ENCODE assay signal across 2 worm cellular contexts in genomic region chrII:13903482-13903881, ce11.
TF ChIP-seq lines count a peak whose summit lies in the region.

No protein-coding gene starts in this region.

TF ChIP-seq in whole organism, L1 larva, 84 proteins besides CTCF, POLR2A, EP300 and RAD21 (continued from another document):
- TF ChIP-seq dsc-1 (tag; optimal IDR thresholded peaks at IDR 0.05; lab: Kevin White, UChicago): peak; percentile 26
- peak in 1 of 2 experiments; percentile 9 for TF ChIP-seq lin-35 (GFP tag; optimal IDR thresholded peaks at IDR 0.05; lab: Kevin White, UChicago)
- TF ChIP-seq nhr-47 (tag; optimal IDR thresholded peaks at IDR 0.05; lab: Kevin White, UChicago): peak; percentile 6
- peak; percentile 18 to 46 for TF ChIP-seq lsy-2 (tag; optimal IDR thresholded peaks at IDR 0.05; lab: Kevin White, UChicago)
- TF ChIP-seq snpc-4 (tag; optimal IDR thresholded peaks at IDR 0.05; lab: Kevin White, UChicago): no peak
- TF ChIP-seq ztf-4 (tag; optimal IDR thresholded peaks at IDR 0.05; lab: Kevin White, UChicago): peak; percentile 0
- peak; percentile 31 for TF ChIP-seq unc-130 (tag; optimal IDR thresholded peaks at IDR 0.05; lab: Kevin White, UChicago)
- TF ChIP-seq efl-1 (optimal IDR thresholded peaks at IDR 0.05; lab: Kevin White, UChicago): peak in 1 of 2 experiments; percentile 17
- peak in 1 of 2 experiments; percentile 28 for TF ChIP-seq efl-1 (GFP tag; optimal IDR thresholded peaks at IDR 0.05 in 1 of 2; lab: Kevin White, UChicago)
- TF ChIP-seq nhr-20 (tag; optimal IDR thresholded peaks at IDR 0.05; lab: Kevin White, UChicago): peak; percentile 4

TF ChIP-seq in whole organism, L2 larva, 48 proteins besides CTCF, POLR2A, EP300 and RAD21 (continued from another document):
- TF ChIP-seq nhr-21 (tag; optimal IDR thresholded peaks at IDR 0.05; lab: Kevin White, UChicago) (no peak), mab-5 (tag; optimal IDR thresholded peaks at IDR 0.05; lab: Kevin White, UChicago) (no peak), Y55F3AM.14 (GFP tag; optimal IDR thresholded peaks at IDR 0.05; lab: Kevin White, UChicago) (peak; percentile 29), unc-55 (GFP tag; optimal IDR thresholded peaks at IDR 0.05; lab: Kevin White, UChicago) (no peak), ZK546.5 (tag; optimal IDR thresholded peaks at IDR 0.05; lab: Kevin White, UChicago) (no peak), lin-11 (tag; optimal IDR thresholded peaks at IDR 0.05; lab: Kevin White, UChicago) (no peak), nhr-11 (tag; optimal IDR thresholded peaks at IDR 0.05; lab: Kevin White, UChicago) (no peak), C34F6.9 (tag; optimal IDR thresholded peaks at IDR 0.05; lab: Kevin White, UChicago) (peak; percentile 19), sma-3 (GFP tag; optimal IDR thresholded peaks at IDR 0.05; lab: Kevin White, UChicago) (no peak), mbf-1 (tag; optimal IDR thresholded peaks at IDR 0.05; lab: Kevin White, UChicago) (no peak)
